Worm (Caenorhabditis elegans) whole organism, L4 larva: ENCODE results near the gene H35N09.1.
A peak's percentile ranks its signal among the peaks of the same experiment; 100 is the strongest.

Experiments used
- F10B5.3 ChIP-seq: sonication (generic microtip); optimal IDR thresholded peaks from 2 replicates; lab custom pipeline; 2016; ENCODE audit warnings: mild to moderate bottlenecking, missing genetic modification characterization, missing compliant biosample characterization
- F44E2.7 ChIP-seq: fragments of 200-800 bp; sonication (Bioruptor generic); IDR thresholded peaks from 2 replicates; pipeline ENCODE4 v2.1.2; 2022; ENCODE audit warnings: missing genetic modification characterization, missing compliant biosample characterization
- F49E8.2 ChIP-seq: sonication (generic microtip); optimal IDR thresholded peaks from 2 replicates; lab custom pipeline; 2016; ENCODE audit warnings: missing compliant biosample characterization, mild to moderate bottlenecking, missing genetic modification characterization, borderline replicate concordance
- R02D3.7 ChIP-seq: fragments of 150-350 bp; sonication (generic microtip); optimal IDR thresholded peaks from 3 replicates; lab custom pipeline; 2014; ENCODE audit warnings: missing biosample characterization, missing genetic modification characterization
- aha-1 ChIP-seq: fragments of 150-350 bp; peaks from one replicate; lab custom pipeline; 2014; ENCODE audit warnings: missing biosample characterization, missing genetic modification characterization
- ama-1 ChIP-seq: fragments of 150-350 bp; optimal IDR thresholded peaks from 2 replicates; lab custom pipeline; 2014; ENCODE audit warnings: inconsistent platforms, mixed read lengths
- ceh-20 ChIP-seq: fragments of 200-800 bp; sonication (Bioruptor generic); IDR thresholded peaks from 2 replicates; pipeline ENCODE4 v1.3.6; 2022; ENCODE audit warnings: missing genetic modification reagents, missing genetic modification characterization, missing compliant biosample characterization
- ceh-62 ChIP-seq: sonication (generic microtip); optimal IDR thresholded peaks from 2 replicates; lab custom pipeline; 2017; ENCODE audit warnings: missing biosample characterization, missing genetic modification characterization
- ceh-82 ChIP-seq: sonication (generic microtip); optimal IDR thresholded peaks from 2 replicates; lab custom pipeline; 2017; ENCODE audit warnings: missing biosample characterization, missing genetic modification characterization
- cey-2 ChIP-seq: sonication (generic microtip); optimal IDR thresholded peaks from 3 replicates; lab custom pipeline; 2017; ENCODE audit warnings: missing genetic modification characterization, mild to moderate bottlenecking, missing compliant biosample characterization, antibody characterized with exemption, borderline replicate concordance; ENCODE audit not compliant: insufficient read depth
- daf-12 ChIP-seq: fragments of 150-350 bp; optimal IDR thresholded peaks from 2 replicates; lab custom pipeline; 2014; ENCODE audit warnings: missing biosample characterization, missing genetic modification reagents, missing genetic modification characterization
- daf-19 ChIP-seq: fragments of 200-800 bp; sonication (Bioruptor generic); conservative IDR thresholded peaks from 2 replicates; pipeline ENCODE4 v1.3.6; 2022; ENCODE audit warnings: missing genetic modification characterization, missing compliant biosample characterization
- dmd-6 ChIP-seq: fragments of 200-800 bp; sonication (Bioruptor generic); IDR thresholded peaks from 2 replicates; pipeline ENCODE4 v1.3.6; 2022; ENCODE audit warnings: missing genetic modification reagents, missing genetic modification characterization, missing compliant biosample characterization
- dve-1 ChIP-seq: sonication (generic microtip); optimal IDR thresholded peaks from 2 replicates; lab custom pipeline; 2017; ENCODE audit warnings: antibody characterized with exemption, mild to moderate bottlenecking, missing genetic modification characterization, missing compliant biosample characterization; ENCODE audit not compliant: insufficient read depth
- egl-27 ChIP-seq: sonication (generic microtip); optimal IDR thresholded peaks from 3 replicates; lab custom pipeline; 2017; ENCODE audit warnings: missing biosample characterization, missing genetic modification reagents, missing genetic modification characterization
- egl-43 ChIP-seq: fragments of 200-800 bp; sonication (Bioruptor generic); IDR thresholded peaks from 2 replicates; pipeline ENCODE4 v1.3.6; 2022; ENCODE audit warnings: missing genetic modification reagents, missing genetic modification characterization, missing compliant biosample characterization
- fkh-10 ChIP-seq: fragments of 150-350 bp; optimal IDR thresholded peaks from 2 replicates; lab custom pipeline; 2014; ENCODE audit warnings: missing biosample characterization, missing genetic modification reagents, missing genetic modification characterization
- gei-8 ChIP-seq: fragments of 200-800 bp; sonication (Bioruptor generic); optimal IDR thresholded peaks from 2 replicates; lab custom pipeline; 2018; ENCODE audit warnings: mild to moderate bottlenecking, missing genetic modification characterization, missing compliant biosample characterization
- hif-1 ChIP-seq, 2 experiments: sonication (generic microtip); optimal IDR thresholded peaks; 2 replicates each; lab custom pipeline; 2016 to 2017; ENCODE audit warnings: missing compliant biosample characterization in 2 of 2, missing genetic modification characterization in 2 of 2, missing genetic modification reagents in 2 of 2, missing genotype in 2 of 2, mild to moderate bottlenecking in 1 of 2
- hlh-11 ChIP-seq: fragments of 200-800 bp; sonication (Bioruptor generic); optimal IDR thresholded peaks from 2 replicates; lab custom pipeline; 2018; ENCODE audit warnings: mild to moderate bottlenecking, missing genetic modification characterization, missing compliant biosample characterization
- hlh-30 ChIP-seq: sonication (generic microtip); optimal IDR thresholded peaks from 2 replicates; lab custom pipeline; 2017; ENCODE audit warnings: antibody characterized with exemption, mild to moderate bottlenecking, missing genetic modification characterization, missing compliant biosample characterization; ENCODE audit not compliant: insufficient read depth
- hmg-1.1 ChIP-seq: fragments of 200-800 bp; sonication (Bioruptor generic); IDR thresholded peaks from 2 replicates; pipeline ENCODE4 v1.3.6; 2022; ENCODE audit warnings: missing genetic modification reagents, missing genetic modification characterization, missing compliant biosample characterization
- jun-1 ChIP-seq: fragments of 150-350 bp; optimal IDR thresholded peaks from 2 replicates; lab custom pipeline; 2014; ENCODE audit warnings: missing biosample characterization, missing genetic modification reagents, missing genetic modification characterization
- lin-1 ChIP-seq: fragments of 200-800 bp; sonication (Bioruptor generic); IDR thresholded peaks from 2 replicates; pipeline ENCODE4 v1.3.6; 2022; ENCODE audit warnings: missing genetic modification reagents, missing genetic modification characterization, missing compliant biosample characterization
- lin-15B ChIP-seq: fragments of 150-350 bp; sonication (generic microtip); optimal IDR thresholded peaks from 3 replicates; lab custom pipeline; 2014; ENCODE audit warnings: missing biosample characterization, missing genetic modification characterization
- lin-29 ChIP-seq: fragments of 200-800 bp; sonication (Bioruptor generic); IDR thresholded peaks from 2 replicates; pipeline ENCODE4 v1.3.6; 2022; ENCODE audit warnings: missing genetic modification reagents, missing genetic modification characterization, missing compliant biosample characterization
- lin-39 ChIP-seq: fragments of 150-350 bp; optimal IDR thresholded peaks from 2 replicates; lab custom pipeline; 2014; ENCODE audit warnings: missing biosample characterization, missing genetic modification reagents, missing genetic modification characterization
- lir-3 ChIP-seq: sonication (generic microtip); optimal IDR thresholded peaks from 2 replicates; lab custom pipeline; 2016; ENCODE audit warnings: mild to moderate bottlenecking, missing genetic modification characterization, missing compliant biosample characterization
- lsy-2 ChIP-seq, 2 experiments: fragments of 150-350 bp in 1 of 2; sonication (generic microtip) in 1 of 2; optimal IDR thresholded peaks; 2 replicates each; lab custom pipeline; 2014 to 2017; ENCODE audit warnings: missing biosample characterization in 2 of 2, missing genetic modification characterization in 2 of 2
- madf-5 ChIP-seq, 2 experiments: fragments of 200-800 bp; sonication (Bioruptor generic); IDR thresholded peaks; 2 replicates each; pipeline ENCODE4 v1.3.6; 2022; ENCODE audit warnings: missing compliant biosample characterization in 2 of 2, missing genetic modification characterization in 2 of 2
- mxl-2 ChIP-seq: fragments of 200-800 bp; sonication (Bioruptor generic); conservative IDR thresholded peaks from 2 replicates; pipeline ENCODE4 v1.3.6; 2022; ENCODE audit warnings: missing genetic modification reagents, missing genetic modification characterization, missing compliant biosample characterization
- nhr-11 ChIP-seq: fragments of 150-350 bp; optimal IDR thresholded peaks from 2 replicates; lab custom pipeline; 2014; ENCODE audit warnings: missing biosample characterization, missing genetic modification characterization
- nhr-25 ChIP-seq: sonication (generic microtip); optimal IDR thresholded peaks from 2 replicates; lab custom pipeline; 2017; ENCODE audit warnings: missing genetic modification characterization, mild to moderate bottlenecking, missing compliant biosample characterization, antibody characterized with exemption, moderate library complexity, borderline replicate concordance; ENCODE audit not compliant: insufficient read depth
- nhr-28 ChIP-seq: fragments of 150-350 bp; optimal IDR thresholded peaks from 2 replicates; lab custom pipeline; 2014; ENCODE audit warnings: missing biosample characterization, missing genetic modification characterization
- nhr-41 ChIP-seq: fragments of 200-800 bp; sonication (Bioruptor generic); IDR thresholded peaks from 2 replicates; pipeline ENCODE4 v1.3.6; 2022; ENCODE audit warnings: missing genetic modification reagents, missing genetic modification characterization, missing compliant biosample characterization
- nhr-76 ChIP-seq: fragments of 150-350 bp; optimal IDR thresholded peaks from 2 replicates; lab custom pipeline; 2014; ENCODE audit warnings: missing biosample characterization, missing genetic modification characterization
- nhr-77 ChIP-seq: fragments of 150-350 bp; optimal IDR thresholded peaks from 2 replicates; lab custom pipeline; 2014; ENCODE audit warnings: missing biosample characterization, missing genetic modification characterization
- pha-4 ChIP-seq, 2 experiments: fragments of 150-350 bp in 1 of 2; fragments of 200-800 bp in 1 of 2; sonication (Bioruptor generic) in 1 of 2; IDR thresholded peaks in 1 of 2; optimal IDR thresholded peaks in 1 of 2; 2 replicates each; pipeline versions ENCODE4 v1.3.6 to Lab custom; 2014 to 2022; ENCODE audit warnings: missing genetic modification characterization in 2 of 2, missing genetic modification reagents in 2 of 2, missing biosample characterization in 1 of 2, missing compliant biosample characterization in 1 of 2
- php-3 ChIP-seq: fragments of 200-800 bp; sonication (Bioruptor generic); IDR thresholded peaks from 2 replicates; pipeline ENCODE4 v1.3.6; 2022; ENCODE audit warnings: missing genetic modification reagents, missing genetic modification characterization, missing compliant biosample characterization
- sdz-12 ChIP-seq: fragments of 200-800 bp; sonication (Bioruptor generic); optimal IDR thresholded peaks from 2 replicates; lab custom pipeline; 2018; ENCODE audit warnings: mild to moderate bottlenecking, missing genetic modification characterization, missing compliant biosample characterization
- snpc-1.2 ChIP-seq: fragments of 200-800 bp; sonication (Bioruptor generic); IDR thresholded peaks from 2 replicates; pipeline ENCODE4 v1.3.6; 2022; ENCODE audit warnings: missing genetic modification reagents, missing genetic modification characterization, missing compliant biosample characterization
- snpc-4 ChIP-seq: fragments of 150-350 bp; optimal IDR thresholded peaks from 2 replicates; lab custom pipeline; 2014; ENCODE audit warnings: missing biosample characterization, missing genetic modification characterization
- tag-97 ChIP-seq: fragments of 200-800 bp; sonication (Bioruptor generic); IDR thresholded peaks from 2 replicates; pipeline ENCODE4 v1.3.6; 2022; ENCODE audit warnings: missing genetic modification characterization, missing compliant biosample characterization
- tra-1 ChIP-seq: fragments of 200-800 bp; sonication (Bioruptor generic); IDR thresholded peaks from 2 replicates; pipeline ENCODE4 v1.3.6; 2022; ENCODE audit warnings: missing genetic modification reagents, missing genetic modification characterization, missing compliant biosample characterization
- unc-62 ChIP-seq, 3 experiments: fragments of 150-350 bp in 1 of 3; sonication (generic microtip); optimal IDR thresholded peaks in 2 of 3; peaks in 1 of 3; 1 replicate in 1 of 3; 2 replicates in 2 of 3; lab custom pipeline; 2014 to 2017; ENCODE audit warnings: missing biosample characterization in 3 of 3, missing genetic modification characterization in 3 of 3, missing genetic modification reagents in 3 of 3, missing genotype in 1 of 3
- vab-7 ChIP-seq: fragments of 200-800 bp; sonication (Bioruptor generic); IDR thresholded peaks from 2 replicates; pipeline ENCODE4 v1.3.6; 2022; ENCODE audit warnings: missing genetic modification reagents, missing genetic modification characterization, missing compliant biosample characterization
- zag-1 ChIP-seq: fragments of 150-350 bp; optimal IDR thresholded peaks from 2 replicates; lab custom pipeline; 2014; ENCODE audit warnings: missing biosample characterization, missing genetic modification characterization
- zfp-2 ChIP-seq: sonication (generic microtip); optimal IDR thresholded peaks from 2 replicates; lab custom pipeline; 2016; ENCODE audit warnings: mild to moderate bottlenecking, missing genetic modification characterization, missing compliant biosample characterization
- zip-11 ChIP-seq: fragments of 200-800 bp; sonication (Bioruptor generic); IDR thresholded peaks from 2 replicates; pipeline ENCODE4 v1.3.6; 2022; ENCODE audit warnings: missing genetic modification characterization, missing compliant biosample characterization
- zip-2 ChIP-seq: fragments of 150-350 bp; optimal IDR thresholded peaks from 2 replicates; lab custom pipeline; 2014; ENCODE audit warnings: missing biosample characterization, missing genetic modification characterization

Gene H35N09.1

ce11 chrX:8640654-8641053 lies 35.5 kb downstream of the H35N09.1 start (continued):
- TF ChIP-seq mxl-2 (GFP tag; lab: Robert Waterston, UW), result no peak
- no peak for TF ChIP-seq nhr-25 (tag; lab: Kevin White, UChicago)
- TF ChIP-seq dmd-6 (GFP tag; lab: Robert Waterston, UW), result peak; percentile 43; the same call in 1 of the 2 replicates
- TF ChIP-seq F49E8.2 (tag; lab: Kevin White, UChicago), result peak; percentile 50
- no peak for TF ChIP-seq zfp-2
- no peak for TF ChIP-seq daf-12 (tag; lab: Kevin White, UChicago)
- no peak for TF ChIP-seq lir-3
- TF ChIP-seq tag-97, result no peak
- no peak for TF ChIP-seq hlh-30 (tag; lab: Kevin White, UChicago)
- no peak for TF ChIP-seq ama-1
- no peak for TF ChIP-seq ceh-62 (tag; lab: Kevin White, UChicago)
- no peak for TF ChIP-seq nhr-28 (tag; lab: Kevin White, UChicago)
- no peak for TF ChIP-seq hlh-11
- TF ChIP-seq lin-1, result no peak
- TF ChIP-seq R02D3.7 (tag; lab: Kevin White, UChicago), result no peak
- TF ChIP-seq daf-19, result no peak
- TF ChIP-seq snpc-1.2, result peak; percentile 74
- TF ChIP-seq dve-1 (tag; lab: Kevin White, UChicago), result peak; percentile 53
- TF ChIP-seq aha-1 (tag; lab: Kevin White, UChicago), result peak; percentile 34
- no peak for TF ChIP-seq nhr-41 (GFP tag; lab: Robert Waterston, UW)
- TF ChIP-seq ceh-82, result no peak
- TF ChIP-seq zag-1, result no peak
- no peak for TF ChIP-seq zip-11 (GFP tag; lab: Robert Waterston, UW)
- no peak for TF ChIP-seq snpc-4 (tag; lab: Kevin White, UChicago)
- TF ChIP-seq fkh-10 (GFP tag; lab: Kevin White, UChicago), result no peak
- TF ChIP-seq F44E2.7 (GFP tag; lab: Robert Waterston, UW), result no peak
- TF ChIP-seq madf-5 (GFP tag; IDR thresholded peaks at IDR 0.05; lab: Robert Waterston, UW), result peak in 1 of 2 experiments; percentile 63; a peak in 1 of 4 replicates
- TF ChIP-seq pha-4 (GFP tag; IDR thresholded peaks at IDR 0.05; lab: Robert Waterston, UW), result peak; percentile 79
- TF ChIP-seq pha-4 (tag; optimal IDR thresholded peaks at IDR 0.05; lab: Kevin White, UChicago), result no peak
- TF ChIP-seq egl-43 (GFP tag; lab: Robert Waterston, UW), result peak; percentile 67; the same call in 1 of the 2 replicates
- TF ChIP-seq vab-7 (GFP tag; lab: Robert Waterston, UW), result peak; percentile 62
- TF ChIP-seq php-3 (GFP tag; lab: Robert Waterston, UW), result no peak
- no peak for TF ChIP-seq lin-29
- peak; percentile 80; the same call in 1 of the 2 replicates for TF ChIP-seq tra-1 (GFP tag; lab: Robert Waterston, UW)
- no peak for TF ChIP-seq jun-1
- no peak for TF ChIP-seq egl-27 (tag; lab: Kevin White, UChicago)
- no peak for TF ChIP-seq zip-2 (tag; lab: Kevin White, UChicago)
- TF ChIP-seq cey-2, result no peak
- TF ChIP-seq lin-15B (tag; lab: Kevin White, UChicago), result no peak
- TF ChIP-seq nhr-11, result no peak
- 0 out of 2 replicates have a peak, but pooled peaks have one; percentile 10 for TF ChIP-seq hmg-1.1 (GFP tag; lab: Robert Waterston, UW)
- no peak for TF ChIP-seq lsy-2 (tag; optimal IDR thresholded peaks at IDR 0.05; lab: Kevin White, UChicago)
- no peak for TF ChIP-seq F10B5.3 (tag; lab: Kevin White, UChicago)
- no peak for TF ChIP-seq sdz-12
- no peak for TF ChIP-seq gei-8 (GFP tag; lab: Kevin White, UChicago)
- TF ChIP-seq unc-62 (GFP tag; optimal IDR thresholded peaks at IDR 0.05 in 1 of 2; lab: Kevin White, UChicago), result no peak
- TF ChIP-seq unc-62 (tag; optimal IDR thresholded peaks at IDR 0.05; lab: Kevin White, UChicago), result no peak
- TF ChIP-seq hif-1 (tag; optimal IDR thresholded peaks at IDR 0.05; lab: Kevin White, UChicago), result no peak
- TF ChIP-seq nhr-76 (tag; lab: Kevin White, UChicago), result no peak
- no peak for TF ChIP-seq nhr-77 (tag; lab: Kevin White, UChicago)
- no peak for TF ChIP-seq ceh-20 (GFP tag; lab: Robert Waterston, UW)
- no peak for TF ChIP-seq lin-39 (tag; lab: Kevin White, UChicago)
